Worm (Caenorhabditis elegans) whole organism, L1 larva: Measurements from ENCODE around the gene srd-39.
A peak's percentile ranks its signal among the peaks of the same experiment; 100 is the strongest.

Source experiments
- aly-2 ChIP-seq: fragments of 150-350 bp; optimal IDR thresholded peaks from 2 replicates; lab custom pipeline; 2014; ENCODE audit warnings: missing biosample characterization, missing genetic modification characterization
- ceh-82 ChIP-seq, 3 experiments: fragments of 150-350 bp in 1 of 3; sonication (generic microtip) in 2 of 3; optimal IDR thresholded peaks; 2 replicates each; lab custom pipeline; 2014 to 2017; ENCODE audit warnings: missing biosample characterization in 3 of 3, missing genetic modification characterization in 3 of 3
- dpl-1 ChIP-seq, 3 experiments: fragments of 150-350 bp in 2 of 3; sonication (generic microtip) in 1 of 3; optimal IDR thresholded peaks; 2 replicates each; lab custom pipeline; 2014 to 2017; ENCODE audit warnings: missing biosample characterization in 3 of 3, missing genetic modification characterization in 3 of 3, missing genetic modification reagents in 3 of 3
- egl-27 ChIP-seq, 2 experiments: fragments of 150-350 bp in 1 of 2; sonication (generic microtip); optimal IDR thresholded peaks; 3 replicates each; lab custom pipeline; 2017 to 2018; ENCODE audit warnings: missing biosample characterization in 2 of 2, missing genetic modification characterization in 2 of 2, missing genetic modification reagents in 2 of 2
- jun-1 ChIP-seq: fragments of 150-350 bp; optimal IDR thresholded peaks from 2 replicates; lab custom pipeline; 2014; ENCODE audit warnings: missing biosample characterization, missing genetic modification reagents, missing genetic modification characterization
- mab-9 ChIP-seq: fragments of 200-800 bp; sonication (Bioruptor generic); IDR thresholded peaks from 2 replicates; pipeline ENCODE4 v1.3.6; 2022; ENCODE audit warnings: missing genetic modification reagents, missing genetic modification characterization, missing compliant biosample characterization
- nhr-90 ChIP-seq: sonication (generic microtip); optimal IDR thresholded peaks from 2 replicates; lab custom pipeline; 2016; ENCODE audit warnings: mild to moderate bottlenecking, missing genetic modification characterization, missing compliant biosample characterization; ENCODE audit not compliant: poor library complexity
- sptf-1 ChIP-seq: fragments of 150-350 bp; optimal IDR thresholded peaks from 2 replicates; lab custom pipeline; 2014; ENCODE audit warnings: missing biosample characterization, missing genetic modification characterization
- tbx-2 ChIP-seq: sonication (generic microtip); optimal IDR thresholded peaks from 2 replicates; lab custom pipeline; 2016; ENCODE audit warnings: missing genetic modification characterization, missing compliant biosample characterization
- unc-86 ChIP-seq: sonication (generic microtip); optimal IDR thresholded peaks from 2 replicates; lab custom pipeline; 2016; ENCODE audit warnings: missing genetic modification characterization, missing compliant biosample characterization

- TF ChIP-seq sptf-1 (tag; lab: Kevin White, UChicago) (no peak), egl-27 (tag; optimal IDR thresholded peaks at IDR 0.05; lab: Kevin White, UChicago) (no peak), tbx-2 (tag; lab: Kevin White, UChicago) (peak; percentile 47), mab-9 (GFP tag; lab: Robert Waterston, UW) (peak; percentile 20; the same call in 1 of the 2 replicates), dpl-1 (GFP tag; optimal IDR thresholded peaks at IDR 0.05; lab: Kevin White, UChicago) (no peak), unc-86 (tag; lab: Kevin White, UChicago) (no peak), aly-2 (no peak), jun-1 (tag; lab: Kevin White, UChicago) (no peak), ceh-82 (tag; optimal IDR thresholded peaks at IDR 0.05; lab: Kevin White, UChicago) (peak in 1 of 3 experiments; percentile 27), nhr-90 (no peak)
Measured at ce11 chrX:13337000-13337399, 36.6 kb upstream of the srd-39 start.
